Fruit fly (Drosophila melanogaster): ENCODE data around the gene Spindly.

Spindly gene

DNA sequence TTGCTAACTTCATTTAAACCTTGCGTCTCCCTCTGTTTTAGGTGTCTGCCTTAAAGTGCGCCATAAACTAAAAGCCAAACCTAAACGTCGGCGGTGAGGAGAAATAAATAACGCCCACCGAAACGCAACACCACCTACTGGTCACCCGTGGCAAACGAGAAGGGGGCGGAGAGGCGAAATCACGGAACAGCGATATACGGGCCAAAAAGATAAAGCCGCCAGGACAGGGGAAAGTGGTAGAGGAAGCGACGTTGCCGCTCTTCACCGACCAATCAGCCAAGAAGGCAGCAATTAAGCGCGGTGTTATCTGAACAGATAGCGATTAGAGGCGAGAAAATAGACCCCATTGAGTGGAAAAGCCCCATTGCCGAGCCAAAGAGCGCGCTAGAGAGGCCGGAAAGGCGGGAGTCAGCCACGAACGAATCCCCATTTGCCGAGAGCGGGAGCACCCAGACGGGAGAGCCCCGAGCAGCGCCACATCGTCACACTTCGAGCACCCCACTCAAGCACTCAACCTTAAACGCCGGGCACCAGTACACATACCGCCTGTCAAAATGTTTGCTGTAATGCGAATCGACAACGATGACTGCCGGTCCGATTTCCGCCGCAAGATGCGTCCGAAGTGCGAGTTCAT is 15.0 kb upstream of the Spindly start (continued):
- TF ChIP-seq lov (optimal IDR thresholded peaks at IDR 0.05), result no peak
- TF ChIP-seq lov (GFP tag; IDR thresholded peaks at IDR 0.05), result no peak
- no peak for TF ChIP-seq gfzf (GFP tag; optimal IDR thresholded peaks at IDR 0.05)
- peak; percentile 62; the same call in 3 of the 4 replicates for TF ChIP-seq Dll (GFP tag; IDR thresholded peaks at IDR 0.05; ENCODE audit: partially characterized antibody)
- no peak for TF ChIP-seq maf-S (GFP tag; optimal IDR thresholded peaks at IDR 0.05)
- TF ChIP-seq Mrtf (GFP tag; IDR thresholded peaks at IDR 0.05), result no peak
- TF ChIP-seq bcd (GFP tag; optimal IDR thresholded peaks at IDR 0.05), result no peak
- no peak for TF ChIP-seq CG14860 (GFP tag; IDR thresholded peaks at IDR 0.05; ENCODE audit: partially characterized antibody)
- no peak for TF ChIP-seq Drgx (GFP tag; IDR thresholded peaks at IDR 0.05)
- TF ChIP-seq nerfin-2 (GFP tag; IDR thresholded peaks at IDR 0.05; ENCODE audit: partially characterized antibody), result no peak
- TF ChIP-seq CG9437 (GFP tag; optimal IDR thresholded peaks at IDR 0.05), result no peak
- no peak for TF ChIP-seq gro (GFP tag; optimal IDR thresholded peaks at IDR 0.05)
- no peak for TF ChIP-seq corto (GFP tag; optimal IDR thresholded peaks at IDR 0.05)
- no peak for TF ChIP-seq tin (GFP tag; optimal IDR thresholded peaks at IDR 0.05)
- TF ChIP-seq CG31224 (GFP tag; IDR thresholded peaks at IDR 0.05), result no peak
- no peak for TF ChIP-seq CG12219 (GFP tag; optimal IDR thresholded peaks at IDR 0.05)
- TF ChIP-seq crol (GFP tag; IDR thresholded peaks at IDR 0.05), result peak; percentile 87
- no peak for TF ChIP-seq eve (GFP tag; optimal IDR thresholded peaks at IDR 0.05)
- no peak for TF ChIP-seq Lpt (GFP tag; optimal IDR thresholded peaks at IDR 0.05)
- TF ChIP-seq CG6813 (GFP tag; optimal IDR thresholded peaks at IDR 0.05), result no peak
- TF ChIP-seq BtbVII (GFP tag; optimal IDR thresholded peaks at IDR 0.05), result no peak
- peak; percentile 45 for TF ChIP-seq Deaf1 (tag; optimal IDR thresholded peaks at IDR 0.05)
- TF ChIP-seq D (optimal IDR thresholded peaks at IDR 0.05), result no peak
- no peak for TF ChIP-seq D (GFP tag; optimal IDR thresholded peaks at IDR 0.05)
- no peak for TF ChIP-seq NC2α (GFP tag; optimal IDR thresholded peaks at IDR 0.05)
- TF ChIP-seq HLH3B (GFP tag; IDR thresholded peaks at IDR 0.05), result no peak
- TF ChIP-seq p53 (GFP tag; optimal IDR thresholded peaks at IDR 0.05), result no peak
- no peak for TF ChIP-seq ac (GFP tag; optimal IDR thresholded peaks at IDR 0.05)
- no peak for TF ChIP-seq MBD-R2 (GFP tag; IDR thresholded peaks at IDR 0.05)
- no peak for TF ChIP-seq nau (GFP tag; optimal IDR thresholded peaks at IDR 0.05)
- TF ChIP-seq HmgZ (tag; optimal IDR thresholded peaks at IDR 0.05), result no peak
- no peak for TF ChIP-seq Tbp (GFP tag; optimal IDR thresholded peaks at IDR 0.05)
- TF ChIP-seq chinmo (GFP tag; IDR thresholded peaks at IDR 0.05; ENCODE audit: partially characterized antibody), result 0 out of 4 replicates have a peak, but pooled peaks have one; percentile 53
- no peak for TF ChIP-seq trem (tag; optimal IDR thresholded peaks at IDR 0.05)
- TF ChIP-seq pfk (GFP tag; optimal IDR thresholded peaks at IDR 0.05), result no peak
- no peak for TF ChIP-seq CG11247 (GFP tag; IDR thresholded peaks at IDR 0.05)
- no peak for TF ChIP-seq Atf6 (GFP tag; IDR thresholded peaks at IDR 0.05)
- peak; percentile 95 for TF ChIP-seq yki (optimal IDR thresholded peaks at IDR 0.05)
- TF ChIP-seq sima (GFP tag; optimal IDR thresholded peaks at IDR 0.05), result no peak
- TF ChIP-seq CG16815 (GFP tag; optimal IDR thresholded peaks at IDR 0.05), result no peak
- TF ChIP-seq inv (GFP tag; IDR thresholded peaks at IDR 0.05; ENCODE audit: partially characterized antibody), result no peak
- TF ChIP-seq CG6654 (GFP tag; optimal IDR thresholded peaks at IDR 0.05), result no peak
- no peak for TF ChIP-seq h (optimal IDR thresholded peaks at IDR 0.05)
- TF ChIP-seq sim (GFP tag; IDR thresholded peaks at IDR 0.05), result no peak
- TF ChIP-seq BEAF-32 (GFP tag; optimal IDR thresholded peaks at IDR 0.05), result no peak
- TF ChIP-seq CG9932 (GFP tag; IDR thresholded peaks at IDR 0.05), result peak; percentile 22; the same call in 1 of the 2 replicates
- no peak for TF ChIP-seq NC2β (GFP tag; optimal IDR thresholded peaks at IDR 0.05)
- TF ChIP-seq ham (GFP tag; IDR thresholded peaks at IDR 0.05), result no peak
- TF ChIP-seq CG5953 (GFP tag; IDR thresholded peaks at IDR 0.05), result no peak
- peak; percentile 35 for TF ChIP-seq sug (tag; optimal IDR thresholded peaks at IDR 0.05)
- TF ChIP-seq GATAe (GFP tag; conservative IDR thresholded peaks at IDR 0.05), result peak; percentile 84
- TF ChIP-seq CG10543 (GFP tag; optimal IDR thresholded peaks at IDR 0.05), result no peak

Measured in whole organism, embryonic.